Worm (Caenorhabditis elegans) whole organism, young adult: ENCODE results near the gene F40F8.1.

ENCODE experiments used
- F37B4.10 ChIP-seq: fragments of 200-800 bp; sonication (Bioruptor generic); IDR thresholded peaks from 2 replicates; pipeline ENCODE4 v1.3.6; 2022; ENCODE audit warnings: missing genetic modification characterization, missing compliant biosample characterization
- F55B11.4 ChIP-seq: sonication (generic microtip); optimal IDR thresholded peaks from 2 replicates; lab custom pipeline; 2016; ENCODE audit warnings: missing compliant biosample characterization, missing genetic modification characterization, borderline replicate concordance; ENCODE audit not compliant: insufficient read depth
- ama-1 ChIP-seq, 3 experiments: fragments of 150-350 bp in 1 of 3; sonication (generic microtip) in 2 of 3; optimal IDR thresholded peaks; 2 replicates each; lab custom pipeline; 2014 to 2018; ENCODE audit warnings: missing biosample characterization in 2 of 3, missing genetic modification characterization in 2 of 3, missing genetic modification reagents in 2 of 3
- bed-1 ChIP-seq: fragments of 200-800 bp; sonication (Bioruptor generic); IDR thresholded peaks from 2 replicates; pipeline ENCODE4 v1.3.6; 2022; ENCODE audit warnings: missing genetic modification reagents, missing genetic modification characterization, missing compliant biosample characterization

DNA sequence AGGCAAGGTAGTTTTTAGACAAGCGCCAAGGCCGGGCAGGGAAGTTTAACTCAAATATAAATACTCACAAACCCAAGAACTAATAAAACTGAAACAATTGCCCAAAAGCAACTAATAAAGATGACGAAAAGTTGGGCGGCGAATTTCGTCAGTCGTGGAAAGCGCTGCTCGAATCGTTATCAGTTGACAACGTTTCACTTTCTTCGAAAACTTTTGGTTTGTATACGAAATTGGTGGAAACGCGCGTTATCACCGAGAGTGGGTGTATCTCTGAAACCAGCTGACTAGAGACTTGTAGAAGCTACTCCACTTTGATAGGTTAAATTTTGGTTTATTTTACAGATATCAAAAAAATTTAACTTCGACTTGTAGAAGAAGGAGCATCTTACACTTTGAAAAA is 25.6 kb downstream of the F40F8.1 start:
- TF ChIP-seq F55B11.4 (tag; lab: Kevin White, UChicago) (no peak), ama-1 (optimal IDR thresholded peaks at IDR 0.05; lab: Kevin White, UChicago) (no peak), ama-1 (GFP tag; optimal IDR thresholded peaks at IDR 0.05; lab: Kevin White, UChicago) (no peak), bed-1 (GFP tag; lab: Robert Waterston, UW) (no peak), F37B4.10 (GFP tag; lab: Robert Waterston, UW) (no peak)
